In the genomic region with DNA sequence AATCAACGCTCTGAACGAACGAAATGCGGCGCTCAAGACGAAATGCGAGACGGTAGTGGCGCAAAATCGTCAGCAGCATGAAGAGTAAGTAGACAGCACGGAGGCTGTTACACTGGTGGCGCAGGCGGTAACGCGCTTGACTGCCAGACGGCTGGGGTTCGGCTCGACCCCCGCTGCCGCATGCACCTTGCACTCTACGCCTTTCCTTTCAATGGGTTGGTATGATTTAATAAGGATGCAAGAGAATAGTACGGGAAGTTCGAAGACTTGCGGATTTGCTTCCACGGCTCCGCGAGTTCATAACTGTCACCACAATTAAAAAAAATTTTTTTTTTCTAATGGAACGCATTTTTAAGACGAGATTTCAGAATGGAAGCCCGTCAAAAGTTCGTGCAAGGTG, we compare ENCODE assay signal across 5 worm cellular contexts.
TF ChIP-seq lines count a peak whose summit lies in the region.

No protein-coding gene starts in this region.

TF ChIP-seq in whole organism, L1 larva, 84 proteins besides CTCF, POLR2A, EP300 and RAD21 (continues in another document):
- TF ChIP-seq grh-1 (GFP tag; IDR thresholded peaks at IDR 0.05; lab: Robert Waterston, UW), result 0 out of 2 replicates have a peak, but pooled peaks have one; percentile 40
- TF ChIP-seq nhr-77 (tag; optimal IDR thresholded peaks at IDR 0.05; lab: Kevin White, UChicago), result peak; percentile 37
- TF ChIP-seq egl-13 (tag; optimal IDR thresholded peaks at IDR 0.05; lab: Kevin White, UChicago), result peak; percentile 42
- peak; percentile 88 for TF ChIP-seq nhr-90 (tag; optimal IDR thresholded peaks at IDR 0.05; lab: Kevin White, UChicago; ENCODE audit: poor library complexity)
- peak; percentile 74 for TF ChIP-seq nhr-20 (tag; optimal IDR thresholded peaks at IDR 0.05; lab: Kevin White, UChicago)
- TF ChIP-seq tlp-1 (tag; optimal IDR thresholded peaks at IDR 0.05; lab: Kevin White, UChicago), result no peak
- peak; percentile 76 for TF ChIP-seq swsn-7 (tag; optimal IDR thresholded peaks at IDR 0.05; lab: Kevin White, UChicago)
- peak; percentile 63 for TF ChIP-seq skn-1 (tag; optimal IDR thresholded peaks at IDR 0.05; lab: Kevin White, UChicago)
- TF ChIP-seq unc-130 (tag; optimal IDR thresholded peaks at IDR 0.05; lab: Kevin White, UChicago), result peak; percentile 53
- peak; percentile 74 for TF ChIP-seq C16A3.4 (tag; optimal IDR thresholded peaks at IDR 0.05; lab: Kevin White, UChicago)
- TF ChIP-seq fkh-8 (tag; optimal IDR thresholded peaks at IDR 0.05; lab: Kevin White, UChicago), result peak; percentile 17
- peak; percentile 20 for TF ChIP-seq C04F5.9 (tag; optimal IDR thresholded peaks at IDR 0.05; lab: Kevin White, UChicago)
- no peak for TF ChIP-seq pqm-1 (tag; optimal IDR thresholded peaks at IDR 0.05; lab: Kevin White, UChicago)
- TF ChIP-seq xbp-1 (tag; optimal IDR thresholded peaks at IDR 0.05; lab: Kevin White, UChicago), result peak; percentile 47
- TF ChIP-seq C34B4.2 (tag; optimal IDR thresholded peaks at IDR 0.05; lab: Kevin White, UChicago), result no peak
- peak; percentile 7 for TF ChIP-seq F16B12.6 (tag; optimal IDR thresholded peaks at IDR 0.05; lab: Kevin White, UChicago)
- peak; percentile 65 for TF ChIP-seq irx-1 (tag; optimal IDR thresholded peaks at IDR 0.05; lab: Kevin White, UChicago)

TF ChIP-seq in whole organism, L3 larva, 47 proteins besides CTCF, POLR2A, EP300 and RAD21 (continues in another document):
- TF ChIP-seq hmg-11 (tag; optimal IDR thresholded peaks at IDR 0.05; lab: Kevin White, UChicago) (peak; percentile 83), unc-62 (GFP tag; optimal IDR thresholded peaks at IDR 0.05; lab: Kevin White, UChicago) (no peak), unc-39 (tag; optimal IDR thresholded peaks at IDR 0.05; lab: Kevin White, UChicago) (no peak), nhr-23 (tag; optimal IDR thresholded peaks at IDR 0.05; lab: Kevin White, UChicago) (peak; percentile 2), sea-2 (GFP tag; optimal IDR thresholded peaks at IDR 0.05; lab: Kevin White, UChicago) (no peak), egl-5 (tag; optimal IDR thresholded peaks at IDR 0.05; lab: Kevin White, UChicago) (no peak), ceh-9 (tag; optimal IDR thresholded peaks at IDR 0.05; lab: Kevin White, UChicago) (no peak), nhr-237 (tag; optimal IDR thresholded peaks at IDR 0.05; lab: Kevin White, UChicago) (no peak), elt-2 (tag; optimal IDR thresholded peaks at IDR 0.05; lab: Kevin White, UChicago) (peak; percentile 71), egl-27 (tag; optimal IDR thresholded peaks at IDR 0.05; lab: Kevin White, UChicago) (no peak), tbx-2 (tag; optimal IDR thresholded peaks at IDR 0.05; lab: Kevin White, UChicago) (peak; percentile 63), ztf-4 (tag; optimal IDR thresholded peaks at IDR 0.05; lab: Kevin White, UChicago) (peak; percentile 21), pha-4 (tag; optimal IDR thresholded peaks at IDR 0.05; lab: Kevin White, UChicago) (peak; percentile 68), elt-3 (tag; optimal IDR thresholded peaks at IDR 0.05; lab: Kevin White, UChicago) (peak in 1 of 3 experiments; percentile 8), lin-15B (tag; optimal IDR thresholded peaks at IDR 0.05; lab: Kevin White, UChicago) (peak; percentile 48), snpc-4 (tag; optimal IDR thresholded peaks at IDR 0.05; lab: Kevin White, UChicago) (peak; percentile 16), mml-1 (tag; optimal IDR thresholded peaks at IDR 0.05; lab: Kevin White, UChicago) (no peak), jun-1 (tag; optimal IDR thresholded peaks at IDR 0.05; lab: Kevin White, UChicago) (peak; percentile 66)

TF ChIP-seq in whole organism, early embryonic, 17 proteins besides CTCF, POLR2A, EP300 and RAD21:
- no peak for TF ChIP-seq ama-1 (optimal IDR thresholded peaks at IDR 0.05; lab: Kevin White, UChicago)
- TF ChIP-seq flt-1 (GFP tag; IDR thresholded peaks at IDR 0.05; lab: Robert Waterston, UW), result peak; percentile 78
- TF ChIP-seq scrt-1 (GFP tag; IDR thresholded peaks at IDR 0.05; lab: Robert Waterston, UW), result peak; percentile 90
- peak; percentile 75 for TF ChIP-seq sea-1 (GFP tag; conservative IDR thresholded peaks at IDR 0.05; lab: Robert Waterston, UW)
- TF ChIP-seq B0310.2 (tag; optimal IDR thresholded peaks at IDR 0.05; lab: Kevin White, UChicago), result peak; percentile 57
- TF ChIP-seq pes-1 (GFP tag; IDR thresholded peaks at IDR 0.05; lab: Robert Waterston, UW), result peak; percentile 84
- TF ChIP-seq tbx-11 (GFP tag; IDR thresholded peaks at IDR 0.05; lab: Robert Waterston, UW), result peak; percentile 70
- peak; percentile 61 for TF ChIP-seq tra-4 (tag; optimal IDR thresholded peaks at IDR 0.05; lab: Kevin White, UChicago)
- peak; percentile 75 for TF ChIP-seq hmg-4 (GFP tag; optimal IDR thresholded peaks at IDR 0.05; lab: Kevin White, UChicago)
- TF ChIP-seq aly-1 (tag; optimal IDR thresholded peaks at IDR 0.05; lab: Kevin White, UChicago), result peak; percentile 89
- TF ChIP-seq tbx-37 (GFP tag; conservative IDR thresholded peaks at IDR 0.05; lab: Robert Waterston, UW), result peak; percentile 52; the same call in 1 of the 2 replicates
- peak; percentile 76 for TF ChIP-seq ceh-36 (tag; optimal IDR thresholded peaks at IDR 0.05; lab: Kevin White, UChicago)
- peak; percentile 39 for TF ChIP-seq ets-7 (tag; optimal IDR thresholded peaks at IDR 0.05; lab: Kevin White, UChicago)
- TF ChIP-seq hmbx-1 (tag; optimal IDR thresholded peaks at IDR 0.05; lab: Kevin White, UChicago), result no peak
- peak; percentile 76 for TF ChIP-seq F13C5.2 (tag; optimal IDR thresholded peaks at IDR 0.05; lab: Kevin White, UChicago)
- peak; percentile 43 for TF ChIP-seq ceh-13 (GFP tag; optimal IDR thresholded peaks at IDR 0.05; lab: Kevin White, UChicago)
- peak; percentile 50 for TF ChIP-seq hnd-1 (tag; optimal IDR thresholded peaks at IDR 0.05; lab: Kevin White, UChicago)

TF ChIP-seq in whole organism, midembryonic, 9 proteins besides CTCF, POLR2A, EP300 and RAD21:
- TF ChIP-seq klf-2 (GFP tag; conservative IDR thresholded peaks at IDR 0.05; lab: Robert Waterston, UW) (peak; percentile 68; the same call in 1 of the 2 replicates), tab-1 (GFP tag; IDR thresholded peaks at IDR 0.05; lab: Robert Waterston, UW) (peak; percentile 83), ztf-29 (GFP tag; IDR thresholded peaks at IDR 0.05; lab: Robert Waterston, UW) (no peak), ref-1 (GFP tag; conservative IDR thresholded peaks at IDR 0.05; lab: Robert Waterston, UW) (peak; percentile 61), T22C8.4 (GFP tag; IDR thresholded peaks at IDR 0.05; lab: Robert Waterston, UW) (peak; percentile 58; the same call in 1 of the 2 replicates), ztf-23 (GFP tag; IDR thresholded peaks at IDR 0.05; lab: Robert Waterston, UW) (peak; percentile 79), med-1 (GFP tag; optimal IDR thresholded peaks at IDR 0.05; lab: Kevin White, UChicago; ENCODE audit: insufficient read depth) (peak; percentile 32), cog-1 (tag; optimal IDR thresholded peaks at IDR 0.05; lab: Kevin White, UChicago) (peak; percentile 34), flt-1 (GFP tag; IDR thresholded peaks at IDR 0.05; lab: Robert Waterston, UW) (peak; percentile 90)

TF ChIP-seq in whole organism, young adult, 124 proteins besides CTCF, POLR2A, EP300 and RAD21 (continues in another document):
- TF ChIP-seq somi-1 (GFP tag; optimal IDR thresholded peaks at IDR 0.05; lab: Kevin White, UChicago), result peak; percentile 45
- peak; percentile 86 for TF ChIP-seq ztf-26 (tag; optimal IDR thresholded peaks at IDR 0.05; lab: Kevin White, UChicago)
- TF ChIP-seq F55B11.4 (tag; optimal IDR thresholded peaks at IDR 0.05; lab: Kevin White, UChicago; ENCODE audit: borderline replicate concordance, insufficient read depth), result no peak
- peak; percentile 83 for TF ChIP-seq mcd-1 (GFP tag; IDR thresholded peaks at IDR 0.05; lab: Robert Waterston, UW)
- no peak for TF ChIP-seq xnd-1 (tag; optimal IDR thresholded peaks at IDR 0.05; lab: Kevin White, UChicago)
- peak; percentile 27 for TF ChIP-seq F22D6.2 (tag; optimal IDR thresholded peaks at IDR 0.05; lab: Kevin White, UChicago)
- TF ChIP-seq mel-28 (tag; optimal IDR thresholded peaks at IDR 0.05; lab: Kevin White, UChicago; ENCODE audit: borderline replicate concordance), result peak; percentile 50
- TF ChIP-seq hmg-20 (GFP tag; IDR thresholded peaks at IDR 0.05; lab: Robert Waterston, UW), result peak; percentile 84
- TF ChIP-seq hsf-1 (GFP tag; IDR thresholded peaks at IDR 0.05; lab: Robert Waterston, UW), result 0 out of 2 replicates have a peak, but pooled peaks have one; percentile 46
- TF ChIP-seq F49E8.2 (tag; optimal IDR thresholded peaks at IDR 0.05; lab: Kevin White, UChicago; ENCODE audit: insufficient read depth), result peak; percentile 65
- peak; percentile 76 for TF ChIP-seq ztf-18 (tag; optimal IDR thresholded peaks at IDR 0.05; lab: Kevin White, UChicago)
- peak; percentile 92 for TF ChIP-seq egl-44 (GFP tag; IDR thresholded peaks at IDR 0.05; lab: Robert Waterston, UW)
- TF ChIP-seq lsy-27 (tag; optimal IDR thresholded peaks at IDR 0.05; lab: Kevin White, UChicago; ENCODE audit: borderline replicate concordance, insufficient read depth), result peak; percentile 59
- TF ChIP-seq C06A6.2 (GFP tag; conservative IDR thresholded peaks at IDR 0.05; lab: Robert Waterston, UW), result peak; percentile 59; the same call in 1 of the 2 replicates
- TF ChIP-seq rcor-1 (GFP tag; IDR thresholded peaks at IDR 0.05; lab: Robert Waterston, UW), result peak; percentile 72
- no peak for TF ChIP-seq sdz-38 (tag; optimal IDR thresholded peaks at IDR 0.05; lab: Kevin White, UChicago)
- no peak for TF ChIP-seq F39B2.1 (GFP tag; IDR thresholded peaks at IDR 0.05; lab: Robert Waterston, UW)
- 0 out of 2 replicates have a peak, but pooled peaks have one; percentile 52 for TF ChIP-seq ceh-91 (GFP tag; IDR thresholded peaks at IDR 0.05; lab: Robert Waterston, UW)
- TF ChIP-seq nhr-179 (tag; optimal IDR thresholded peaks at IDR 0.05; lab: Kevin White, UChicago), result peak; percentile 44
- TF ChIP-seq F57A8.1 (GFP tag; optimal IDR thresholded peaks at IDR 0.05; lab: Kevin White, UChicago), result peak; percentile 62
- TF ChIP-seq ztf-25 (GFP tag; IDR thresholded peaks at IDR 0.05; lab: Robert Waterston, UW), result peak; percentile 84; the same call in 1 of the 2 replicates
- TF ChIP-seq aptf-3 (GFP tag; IDR thresholded peaks at IDR 0.05; lab: Robert Waterston, UW), result 0 out of 2 replicates have a peak, but pooled peaks have one; percentile 35
- no peak for TF ChIP-seq akir-1 (GFP tag; optimal IDR thresholded peaks at IDR 0.05; lab: Kevin White, UChicago)
- 0 out of 2 replicates have a peak, but pooled peaks have one; percentile 60 for TF ChIP-seq bed-2 (GFP tag; IDR thresholded peaks at IDR 0.05; lab: Robert Waterston, UW)
- peak; percentile 76 for TF ChIP-seq cebp-1 (GFP tag; IDR thresholded peaks at IDR 0.05; lab: Robert Waterston, UW)
- peak; percentile 78 for TF ChIP-seq cebp-1 (tag; optimal IDR thresholded peaks at IDR 0.05; lab: Kevin White, UChicago)
- 0 out of 2 replicates have a peak, but pooled peaks have one; percentile 92 for TF ChIP-seq F37B4.10 (GFP tag; IDR thresholded peaks at IDR 0.05; lab: Robert Waterston, UW)
- TF ChIP-seq F57C9.4 (tag; optimal IDR thresholded peaks at IDR 0.05; lab: Kevin White, UChicago), result peak; percentile 61
- no peak for TF ChIP-seq lin-35 (GFP tag; optimal IDR thresholded peaks at IDR 0.05; lab: Kevin White, UChicago)
